Worm (Caenorhabditis elegans) whole organism, L4/young adult: Measurements from ENCODE around the gene cest-24.

Experiments
- W03F9.2 ChIP-seq: fragments of 150-350 bp; optimal IDR thresholded peaks from 2 replicates; lab custom pipeline; 2014; ENCODE audit warnings: missing biosample characterization, missing genetic modification characterization
- dao-5 ChIP-seq: sonication (generic microtip); optimal IDR thresholded peaks from 2 replicates; lab custom pipeline; 2016; ENCODE audit warnings: missing genotype, missing genetic modification characterization, moderate library complexity, missing compliant biosample characterization
- him-1 ChIP-seq: sonication (generic microtip); optimal IDR thresholded peaks from 2 replicates; lab custom pipeline; 2016; ENCODE audit warnings: missing genotype, missing genetic modification reagents, missing genetic modification characterization, missing compliant biosample characterization

cest-24 gene

ce11 chrV:6326980-6327379, 10.2 kb downstream of the cest-24 start, which contains the start of gene fbxa-202:
Gene fbxa-202, plus strand, starts transcription at chrV:6327280.
- TF ChIP-seq dao-5 (no peak), him-1 (tag; lab: Kevin White, UChicago) (no peak), W03F9.2 (tag; lab: Kevin White, UChicago) (no peak)

DNA sequence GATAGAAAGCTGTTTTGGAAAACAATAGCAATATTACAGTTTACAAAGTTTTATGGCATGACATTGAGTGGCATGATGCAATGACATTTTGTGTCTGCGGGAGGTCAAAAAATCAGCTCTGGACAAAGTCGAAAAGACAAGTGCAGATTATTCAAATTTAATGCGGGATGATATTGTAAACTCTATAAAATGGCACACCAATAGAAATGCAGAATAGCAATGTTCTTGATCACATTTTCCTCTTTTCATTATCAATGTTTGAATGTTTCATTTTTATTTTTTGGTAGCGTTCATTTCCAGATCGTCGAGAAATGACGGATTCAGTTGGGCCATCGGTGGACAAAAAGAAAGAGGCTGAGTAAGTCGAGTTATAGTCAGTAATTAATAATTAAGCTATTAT, 12.2 kb downstream of the cest-24 start, which contains the start of gene T28C12.2:
Gene T28C12.2 (plus strand): TSS at position 301 of the 400 bp plus-strand sequence.
- TF ChIP-seq dao-5 (no peak), him-1 (tag; lab: Kevin White, UChicago) (no peak), W03F9.2 (tag; lab: Kevin White, UChicago) (no peak)

DNA sequence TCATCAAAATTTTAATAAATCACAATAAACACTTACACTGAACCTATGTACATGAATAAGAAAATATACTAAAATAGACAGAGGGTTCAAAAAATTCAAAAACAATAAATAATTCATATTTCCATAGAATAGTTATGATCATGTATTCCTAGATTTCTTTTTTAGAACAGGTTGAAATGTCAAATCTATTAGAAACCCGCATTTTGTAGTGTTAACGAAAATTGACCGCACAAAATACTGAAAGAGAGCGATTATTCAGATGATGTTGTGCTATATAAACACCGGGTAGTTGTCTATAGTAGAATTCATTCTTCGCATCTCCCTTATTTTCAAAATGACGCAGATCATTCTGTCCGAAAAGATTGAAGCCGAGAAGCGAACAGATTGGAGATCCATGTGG, 14.9 kb downstream of the cest-24 start, which contains the start of gene T28C12.1:
Gene T28C12.1 (plus strand): TSS at position 301 of the 400 bp plus-strand sequence.
- TF ChIP-seq dao-5 (no peak), him-1 (tag; lab: Kevin White, UChicago) (no peak), W03F9.2 (tag; lab: Kevin White, UChicago) (no peak)

DNA sequence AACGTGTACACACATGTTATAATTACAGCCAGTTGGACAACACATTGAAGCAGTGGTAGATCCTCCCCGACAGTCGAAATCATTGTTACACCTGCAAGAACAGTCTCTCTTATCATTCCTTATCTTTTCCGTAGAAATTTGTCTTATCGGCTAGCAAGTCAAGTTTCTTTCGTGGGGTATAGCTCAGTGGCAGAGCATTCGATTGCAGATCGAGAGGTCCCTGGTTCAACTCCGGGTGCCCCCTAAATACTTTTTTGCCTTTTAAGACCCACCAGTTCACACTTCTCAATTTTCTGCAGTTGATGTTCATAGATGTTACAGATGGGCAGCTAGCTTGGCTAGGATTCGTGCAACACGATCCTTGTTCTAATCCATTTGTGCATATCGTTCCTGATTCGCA, 18.5 kb downstream of the cest-24 start:
- TF ChIP-seq him-1 (tag; lab: Kevin White, UChicago), result no peak
- TF ChIP-seq dao-5, result peak; percentile 22
- TF ChIP-seq W03F9.2 (tag; lab: Kevin White, UChicago), result no peak

DNA sequence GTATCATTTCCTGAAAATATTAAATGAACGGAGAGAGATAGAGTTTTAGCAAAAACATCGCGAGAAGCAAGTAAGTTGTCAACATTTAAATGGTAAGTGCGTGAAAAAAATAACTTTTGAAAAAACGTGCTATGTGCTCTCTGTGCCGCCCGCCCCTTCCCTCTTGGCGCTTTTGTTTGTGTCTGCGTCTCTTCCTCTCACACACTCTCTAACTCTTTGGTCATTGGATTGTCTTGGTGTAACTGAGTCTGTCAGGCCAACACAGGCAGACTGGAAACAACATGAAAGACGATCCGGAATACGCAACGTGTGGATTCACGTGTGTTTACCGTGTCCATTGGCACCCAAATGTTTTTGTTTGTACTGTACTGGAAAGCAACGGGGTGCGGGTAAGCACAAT, 19.4 kb downstream of the cest-24 start, which contains the start of gene T28C12.6:
Gene T28C12.6 (minus strand): TSS at position 12 of the 400 bp plus-strand sequence.
- TF ChIP-seq him-1 (tag; lab: Kevin White, UChicago) (no peak), dao-5 (no peak), W03F9.2 (tag; lab: Kevin White, UChicago) (no peak)

DNA sequence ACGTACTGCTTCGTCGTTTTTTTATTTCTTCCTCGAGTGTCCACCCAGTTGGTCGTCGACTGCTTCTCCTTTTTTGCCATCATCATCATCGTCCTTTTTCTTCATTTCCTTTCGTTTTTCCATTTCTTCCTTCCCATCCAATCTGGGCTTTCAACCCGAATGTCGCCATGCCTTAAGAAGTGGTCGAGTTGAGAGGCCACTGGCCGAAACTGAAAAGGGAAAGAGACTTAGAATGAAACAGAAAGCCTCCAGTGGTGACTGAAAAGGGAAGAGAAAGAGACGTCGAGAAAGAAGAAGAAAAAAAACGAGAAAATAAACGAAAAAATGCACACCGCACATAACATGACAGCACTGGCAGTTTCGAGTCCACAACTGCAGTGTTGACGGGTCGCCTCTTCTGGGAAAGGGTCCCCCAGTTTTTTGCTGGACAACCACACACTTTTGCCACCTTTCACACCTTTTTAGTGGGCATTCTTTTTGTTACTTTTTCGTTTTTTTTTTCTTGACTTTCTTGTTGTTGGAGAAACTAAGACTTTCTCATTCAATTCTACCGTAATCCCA, 24.4 kb downstream of the cest-24 start:
- TF ChIP-seq W03F9.2 (tag; lab: Kevin White, UChicago) (no peak), him-1 (tag; lab: Kevin White, UChicago) (peak; percentile 58), dao-5 (no peak)

ce11 chrV:6342502-6342901, 25.8 kb downstream of the cest-24 start:
- TF ChIP-seq him-1 (tag; lab: Kevin White, UChicago) (no peak), dao-5 (no peak), W03F9.2 (tag; lab: Kevin White, UChicago) (no peak)

DNA sequence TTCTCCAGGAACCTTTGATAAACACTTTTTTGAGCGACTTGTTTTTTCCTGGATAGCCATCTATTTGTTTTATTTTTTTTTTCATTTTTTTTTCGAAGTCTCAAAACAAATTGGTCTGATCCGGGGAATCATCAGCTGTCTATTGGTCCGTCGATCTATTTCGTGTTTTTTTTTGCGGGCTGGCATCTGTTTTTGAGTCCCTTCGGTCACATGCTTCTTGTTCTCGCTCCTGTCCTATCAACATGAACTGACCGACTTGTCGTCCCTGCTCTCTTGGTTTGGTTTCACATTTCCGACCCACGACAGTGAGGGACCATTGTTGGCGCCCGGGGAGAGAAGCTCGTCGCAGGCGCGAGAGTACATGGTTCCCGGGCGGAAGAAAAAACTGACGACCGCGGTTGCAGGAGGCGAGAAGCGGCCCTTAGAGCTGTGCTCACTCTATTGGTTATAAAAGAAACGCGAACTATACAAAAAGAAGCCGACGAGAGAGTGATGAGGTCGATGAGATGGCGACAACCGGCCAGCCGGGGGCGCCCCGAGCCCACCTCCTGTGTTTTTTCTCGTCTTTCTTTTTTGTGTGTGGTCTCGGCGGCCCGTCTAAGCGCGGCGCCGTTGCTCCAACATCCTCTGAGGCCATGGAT, 27.9 kb downstream of the cest-24 start:
- TF ChIP-seq W03F9.2 (tag; lab: Kevin White, UChicago), result no peak
- TF ChIP-seq dao-5, result no peak
- no peak for TF ChIP-seq him-1 (tag; lab: Kevin White, UChicago)

ce11 chrV:6346043-6346618, 29.4 kb downstream of the cest-24 start:
- TF ChIP-seq W03F9.2 (tag; lab: Kevin White, UChicago) (no peak), dao-5 (no peak), him-1 (tag; lab: Kevin White, UChicago) (no peak)

ce11 chrV:6346906-6347305, 30.2 kb downstream of the cest-24 start:
- TF ChIP-seq dao-5, result no peak
- TF ChIP-seq him-1 (tag; lab: Kevin White, UChicago), result no peak
- TF ChIP-seq W03F9.2 (tag; lab: Kevin White, UChicago), result no peak

ce11 chrV:6348133-6348532, 31.4 kb downstream of the cest-24 start:
- no peak for TF ChIP-seq him-1 (tag; lab: Kevin White, UChicago)
- TF ChIP-seq dao-5, result no peak
- TF ChIP-seq W03F9.2 (tag; lab: Kevin White, UChicago), result no peak

ce11 chrV:6349597-6349996, 32.9 kb downstream of the cest-24 start:
- TF ChIP-seq dao-5, result no peak

DNA sequence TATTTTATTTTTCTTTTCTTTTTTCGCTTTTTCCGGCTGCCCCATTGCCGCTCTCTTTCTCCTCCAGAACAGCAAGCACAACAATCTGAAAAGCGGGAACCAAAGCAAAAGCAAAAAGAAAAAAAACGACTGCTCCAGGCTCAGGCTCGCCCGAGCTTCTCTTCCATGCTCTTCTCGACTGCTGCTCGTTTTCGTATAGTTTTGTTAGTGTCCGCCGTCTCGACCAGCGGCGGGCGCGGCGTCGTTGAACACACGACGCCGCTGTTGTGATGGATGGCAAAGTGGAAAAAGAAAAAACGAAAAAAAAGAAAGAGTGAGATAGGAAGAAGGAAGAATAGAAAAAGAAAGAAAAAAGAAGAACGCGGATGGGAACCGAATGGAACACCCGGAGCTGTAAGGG, 33.4 kb downstream of the cest-24 start:
- TF ChIP-seq him-1 (tag; lab: Kevin White, UChicago) (peak; percentile 64), W03F9.2 (tag; lab: Kevin White, UChicago) (no peak), dao-5 (no peak)

DNA sequence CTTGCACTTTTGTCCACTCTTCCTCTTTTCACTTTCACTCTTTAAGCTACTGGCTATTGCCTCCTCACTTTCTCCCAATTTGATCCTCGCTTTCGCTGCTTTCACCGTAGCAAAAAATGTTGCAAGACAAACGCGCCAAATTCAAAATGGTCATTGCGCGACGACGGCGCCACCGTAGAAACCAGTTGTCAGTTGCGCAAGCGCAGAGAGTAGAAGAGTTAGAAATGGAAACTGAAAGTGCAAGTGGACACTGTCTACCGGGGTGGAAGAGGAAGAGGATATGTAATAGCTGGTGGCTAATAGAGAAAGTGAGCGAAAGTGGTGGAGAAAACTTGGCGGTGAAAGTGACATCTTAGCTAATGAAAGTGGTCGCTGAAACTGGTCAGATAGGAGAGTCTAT, 34.4 kb downstream of the cest-24 start:
- TF ChIP-seq dao-5 (no peak), him-1 (tag; lab: Kevin White, UChicago) (no peak), W03F9.2 (tag; lab: Kevin White, UChicago) (no peak)
